Fruit fly (Drosophila melanogaster) whole organism, embryonic: ENCODE results near the gene Cp18.

Source experiments
- Abd-B ChIP-seq: fragments of 200-800 bp; sonication (Bioruptor generic); optimal IDR thresholded peaks from 2 replicates; lab custom pipeline; 2018; ENCODE audit warnings: missing biosample characterization, mild to moderate bottlenecking, missing genetic modification characterization, moderate library complexity
- BtbVII ChIP-seq: fragments of 200-800 bp; sonication (Bioruptor generic); optimal IDR thresholded peaks from 3 replicates; lab custom pipeline; 2017; ENCODE audit warnings: missing biosample characterization, mild to moderate bottlenecking, missing genetic modification characterization
- CG10274 ChIP-seq: fragments of 200-800 bp; sonication (Bioruptor generic); optimal IDR thresholded peaks from 3 replicates; lab custom pipeline; 2017; ENCODE audit warnings: missing biosample characterization, mild to moderate bottlenecking, missing genetic modification characterization
- CG10565 ChIP-seq: fragments of 200-800 bp; sonication (Bioruptor generic); optimal IDR thresholded peaks from 3 replicates; lab custom pipeline; 2016; ENCODE audit warnings: missing biosample characterization, mild to moderate bottlenecking, missing genetic modification characterization
- CG10979 ChIP-seq: fragments of 200-800 bp; sonication (Bioruptor generic); optimal IDR thresholded peaks from 2 replicates; lab custom pipeline; 2018; ENCODE audit warnings: missing biosample characterization, mild to moderate bottlenecking, missing genetic modification characterization, moderate library complexity
- CG11456 ChIP-seq: fragments of 200-800 bp; sonication (Bioruptor generic); IDR thresholded peaks from 3 replicates; pipeline ENCODE4 v1.3.6; 2022; ENCODE audit warnings: missing biosample characterization, missing genetic modification characterization
- CG11696 ChIP-seq: fragments of 200-800 bp; sonication (Bioruptor generic); IDR thresholded peaks from 2 replicates; pipeline ENCODE4 v1.3.6; 2022; ENCODE audit warnings: missing biosample characterization, missing genetic modification characterization
- CG13123 ChIP-seq: fragments of 200-800 bp; sonication (Bioruptor generic); optimal IDR thresholded peaks from 2 replicates; lab custom pipeline; 2016; ENCODE audit warnings: missing biosample characterization, missing genetic modification characterization
- CG13624 ChIP-seq: fragments of 200-800 bp; sonication (Bioruptor generic); optimal IDR thresholded peaks from 2 replicates; lab custom pipeline; 2016; ENCODE audit warnings: missing biosample characterization, missing genetic modification characterization
- CG14860 ChIP-seq: fragments of 200-800 bp; sonication (Bioruptor generic); IDR thresholded peaks from 3 replicates; pipeline ENCODE4 v1.3.6; 2022; ENCODE audit warnings: missing biosample characterization, missing genetic modification characterization; ENCODE audit not compliant: partially characterized antibody
- CG17328 ChIP-seq: fragments of 200-800 bp; sonication (Bioruptor generic); IDR thresholded peaks from 2 replicates; pipeline ENCODE4 v1.3.6; 2022; ENCODE audit warnings: missing biosample characterization, missing genetic modification characterization
- CG32532 ChIP-seq: fragments of 200-800 bp; sonication (Bioruptor generic); IDR thresholded peaks from 2 replicates; pipeline ENCODE4 v1.3.6; 2022; ENCODE audit warnings: missing biosample characterization, missing genetic modification characterization
- CG4707 ChIP-seq: fragments of 200-800 bp; sonication (Bioruptor generic); optimal IDR thresholded peaks from 2 replicates; lab custom pipeline; 2018; ENCODE audit warnings: missing biosample characterization, mild to moderate bottlenecking, missing genetic modification characterization, moderate library complexity
- CG5180 ChIP-seq: fragments of 200-800 bp; sonication (Bioruptor generic); optimal IDR thresholded peaks from 3 replicates; lab custom pipeline; 2017; ENCODE audit warnings: missing biosample characterization, missing genetic modification characterization, mild to moderate bottlenecking, moderate library complexity, missing genetic modification reagents
- CG6254 ChIP-seq: fragments of 200-800 bp; sonication (Bioruptor generic); optimal IDR thresholded peaks from 3 replicates; lab custom pipeline; 2017; ENCODE audit warnings: mild to moderate bottlenecking, missing biosample characterization, missing genetic modification reagents, missing genetic modification characterization
- CG7372 ChIP-seq: fragments of 200-800 bp; sonication (Bioruptor generic); IDR thresholded peaks from 2 replicates; pipeline ENCODE4 v1.3.6; 2022; ENCODE audit warnings: missing biosample characterization, missing genetic modification characterization
- CG8924 ChIP-seq: fragments of 200-800 bp; optimal IDR thresholded peaks from 3 replicates; lab custom pipeline; 2019; ENCODE audit warnings: missing biosample characterization, mild to moderate bottlenecking, missing genetic modification characterization, moderate library complexity
- CG8944 ChIP-seq: fragments of 200-800 bp; sonication (Bioruptor generic); optimal IDR thresholded peaks from 3 replicates; lab custom pipeline; 2016; ENCODE audit warnings: missing biosample characterization, missing genetic modification characterization
- Dip2 ChIP-seq: fragments of 200-800 bp; sonication (Bioruptor generic); IDR thresholded peaks from 2 replicates; pipeline ENCODE4 v1.3.6; 2022; ENCODE audit warnings: missing biosample characterization, missing genetic modification characterization
- Dll ChIP-seq: fragments of 200-800 bp; sonication (Bioruptor generic); IDR thresholded peaks from 4 replicates; pipeline ENCODE4 v1.3.6; 2022; ENCODE audit warnings: missing biosample characterization, missing genetic modification characterization; ENCODE audit not compliant: partially characterized antibody
- Dref ChIP-seq: fragments of 200-800 bp; sonication (Bioruptor generic); IDR thresholded peaks from 2 replicates; pipeline ENCODE4 v1.3.6; 2022; ENCODE audit warnings: missing biosample characterization, missing genetic modification characterization
- Drgx ChIP-seq: fragments of 200-800 bp; sonication (Bioruptor generic); IDR thresholded peaks from 2 replicates; pipeline ENCODE4 v1.3.6; 2022; ENCODE audit warnings: missing biosample characterization, missing genetic modification characterization
- E2f2 ChIP-seq: fragments of 200-800 bp; sonication (Bioruptor generic); IDR thresholded peaks from 2 replicates; pipeline ENCODE4 v1.3.6; 2022; ENCODE audit warnings: missing biosample characterization, missing genetic modification characterization
- Fer3 ChIP-seq: fragments of 200-800 bp; sonication (Bioruptor generic); optimal IDR thresholded peaks from 2 replicates; lab custom pipeline; 2018; ENCODE audit warnings: missing biosample characterization, mild to moderate bottlenecking, missing genetic modification characterization, moderate library complexity
- GATAe ChIP-seq: fragments of 200-800 bp; sonication (Bioruptor generic); conservative IDR thresholded peaks from 2 replicates; pipeline ENCODE4 v1.3.6; 2022; ENCODE audit warnings: missing biosample characterization, missing genetic modification characterization
- Hr78 ChIP-seq, 2 experiments: fragments of 200-800 bp in 1 of 2; fragments of >200 bp in 1 of 2; sonication (Bioruptor generic) in 1 of 2; optimal IDR thresholded peaks; 2 replicates each; lab custom pipeline; 2017 to 2019; ENCODE audit warnings: missing biosample characterization in 2 of 2, missing genetic modification characterization in 2 of 2, mild to moderate bottlenecking in 1 of 2, moderate library complexity in 1 of 2
- Mad ChIP-seq: fragments of 200-800 bp; sonication (Bioruptor generic); optimal IDR thresholded peaks from 2 replicates; lab custom pipeline; 2016; ENCODE audit warnings: missing biosample characterization, missing genetic modification characterization
- Mes4 ChIP-seq: fragments of 200-800 bp; sonication (Bioruptor generic); optimal IDR thresholded peaks from 2 replicates; lab custom pipeline; 2016; ENCODE audit warnings: missing biosample characterization, missing genetic modification characterization
- NK7.1 ChIP-seq: fragments of 200-800 bp; sonication (Bioruptor generic); optimal IDR thresholded peaks from 3 replicates; lab custom pipeline; 2016; ENCODE audit warnings: missing biosample characterization, missing genetic modification characterization
- Oaz ChIP-seq: fragments of 200-800 bp; sonication (Bioruptor generic); IDR thresholded peaks from 2 replicates; pipeline ENCODE4 v1.3.6; 2022; ENCODE audit warnings: missing biosample characterization, missing genetic modification characterization
- Six4 ChIP-seq: fragments of 200-800 bp; sonication (Bioruptor generic); optimal IDR thresholded peaks from 2 replicates; lab custom pipeline; 2016; ENCODE audit warnings: missing biosample characterization, missing genetic modification characterization
- Ssrp ChIP-seq: fragments of 200-800 bp; sonication (Bioruptor generic); optimal IDR thresholded peaks from 2 replicates; lab custom pipeline; 2018; ENCODE audit warnings: missing biosample characterization, mild to moderate bottlenecking, missing genetic modification characterization, moderate library complexity
- Xbp1 ChIP-seq: fragments of 200-800 bp; sonication (Bioruptor generic); optimal IDR thresholded peaks from 3 replicates; lab custom pipeline; 2016; ENCODE audit warnings: missing biosample characterization, mild to moderate bottlenecking, missing genetic modification characterization
- abd-A ChIP-seq: fragments of 200-800 bp; sonication (Bioruptor generic); optimal IDR thresholded peaks from 3 replicates; lab custom pipeline; 2019; ENCODE audit warnings: missing biosample characterization, mild to moderate bottlenecking, missing genetic modification characterization, moderate library complexity
- az2 ChIP-seq: fragments of 200-800 bp; sonication (Bioruptor generic); optimal IDR thresholded peaks from 3 replicates; lab custom pipeline; 2016; ENCODE audit warnings: missing biosample characterization, missing genetic modification characterization
- bbx ChIP-seq: fragments of 200-800 bp; sonication (Bioruptor generic); IDR thresholded peaks from 2 replicates; pipeline ENCODE4 v1.3.6; 2022; ENCODE audit warnings: missing biosample characterization, missing genetic modification characterization; ENCODE audit not compliant: partially characterized antibody
- bcd ChIP-seq: fragments of 200-800 bp; sonication (Bioruptor generic); optimal IDR thresholded peaks from 2 replicates; lab custom pipeline; 2017; ENCODE audit warnings: missing biosample characterization, mild to moderate bottlenecking, missing genetic modification characterization
- caup ChIP-seq: fragments of 200-800 bp; sonication (Bioruptor generic); optimal IDR thresholded peaks from 3 replicates; lab custom pipeline; 2017; ENCODE audit warnings: missing biosample characterization, mild to moderate bottlenecking, missing genetic modification characterization, moderate library complexity; ENCODE audit not compliant: severe bottlenecking
- ftz-f1 ChIP-seq: fragments of 200-800 bp; sonication (Bioruptor generic); optimal IDR thresholded peaks from 2 replicates; lab custom pipeline; 2016; ENCODE audit warnings: missing biosample characterization, missing genetic modification characterization
- gcm2 ChIP-seq: fragments of 200-800 bp; sonication (Bioruptor generic); optimal IDR thresholded peaks from 2 replicates; lab custom pipeline; 2016; ENCODE audit warnings: missing biosample characterization, missing genetic modification characterization
- hbn ChIP-seq: fragments of 200-800 bp; sonication (Bioruptor generic); IDR thresholded peaks from 2 replicates; pipeline ENCODE4 v1.3.6; 2022; ENCODE audit warnings: missing biosample characterization, missing genetic modification characterization; ENCODE audit not compliant: partially characterized antibody
- jumu ChIP-seq: fragments of 200-800 bp; sonication (Bioruptor generic); optimal IDR thresholded peaks from 3 replicates; lab custom pipeline; 2016; ENCODE audit warnings: missing biosample characterization, missing genetic modification characterization
- lbe ChIP-seq: fragments of 200-800 bp; sonication (Bioruptor generic); optimal IDR thresholded peaks from 2 replicates; lab custom pipeline; 2016; ENCODE audit warnings: missing biosample characterization, mild to moderate bottlenecking, missing genetic modification characterization
- maf-S ChIP-seq: fragments of 200-800 bp; sonication (Bioruptor generic); optimal IDR thresholded peaks from 2 replicates; lab custom pipeline; 2016; ENCODE audit warnings: missing biosample characterization, missing genetic modification characterization
- pzg ChIP-seq: fragments of 200-800 bp; sonication (Bioruptor generic); optimal IDR thresholded peaks from 3 replicates; lab custom pipeline; 2018; ENCODE audit warnings: missing biosample characterization, mild to moderate bottlenecking, missing genetic modification characterization, moderate library complexity
- sc ChIP-seq, 3 experiments: fragments of >200 bp in 2 of 3; fragments of 200-800 bp in 1 of 3; sonication (Bioruptor generic) in 1 of 3; optimal IDR thresholded peaks; 2 replicates in 2 of 3; 3 replicates in 1 of 3; lab custom pipeline; 2017; ENCODE audit warnings: mild to moderate bottlenecking in 1 of 3, missing biosample characterization in 1 of 3, missing genetic modification characterization in 1 of 3, missing genetic modification reagents in 1 of 3
- slbo ChIP-seq: fragments of 200-800 bp; sonication (Bioruptor generic); IDR thresholded peaks from 2 replicates; pipeline ENCODE4 v1.3.6; 2022; ENCODE audit warnings: missing biosample characterization, missing genetic modification characterization
- ttk ChIP-seq: fragments of 200-800 bp; sonication (Bioruptor generic); IDR thresholded peaks from 2 replicates; pipeline ENCODE4 v2.1.2; 2022; ENCODE audit warnings: missing biosample characterization, missing genetic modification characterization

Gene Cp18

DNA sequence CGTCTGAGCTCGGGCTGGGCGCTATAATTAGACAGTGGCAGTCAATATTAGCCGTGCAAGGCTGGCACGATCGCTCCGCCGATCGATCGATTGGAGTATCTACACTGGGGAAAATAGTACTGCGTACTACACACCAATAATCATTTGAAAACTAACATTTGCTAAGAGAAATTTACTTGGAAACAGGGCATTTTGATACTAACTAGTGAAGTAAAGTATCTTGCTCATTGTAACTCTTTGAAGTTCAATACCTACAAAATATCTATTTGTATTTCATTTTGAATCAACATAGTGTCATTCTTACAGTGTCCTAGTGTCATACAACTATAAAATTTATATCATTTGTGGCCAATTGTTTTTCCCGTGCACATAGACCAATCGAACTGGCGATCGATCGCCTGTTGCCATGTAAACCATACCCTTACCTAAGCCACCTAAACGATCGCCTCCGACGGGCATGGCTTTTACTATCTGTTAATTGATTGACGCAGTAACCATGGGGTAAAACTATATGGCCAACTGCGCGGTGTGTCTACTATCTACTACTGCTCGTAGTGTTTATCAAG is 25.9 kb upstream of the Cp18 start (continued):
- TF ChIP-seq CG8944 (GFP tag; lab: Kevin White, UChicago) (peak; percentile 57), Abd-B (GFP tag; lab: Kevin White, UChicago) (peak; percentile 77), CG10274 (peak; percentile 49), CG32532 (GFP tag; lab: Robert Waterston, UW) (peak; percentile 70), Xbp1 (GFP tag; lab: Kevin White, UChicago) (peak; percentile 82), CG13624 (GFP tag; lab: Kevin White, UChicago) (peak; percentile 84), sc (optimal IDR thresholded peaks at IDR 0.05; lab: Kevin White, UChicago) (no peak), sc (GFP tag; optimal IDR thresholded peaks at IDR 0.05; lab: Kevin White, UChicago) (no peak), az2 (GFP tag; lab: Kevin White, UChicago) (peak; percentile 81), ftz-f1 (GFP tag; lab: Kevin White, UChicago) (no peak), hbn (GFP tag; lab: Robert Waterston, UW) (no peak), lbe (no peak), CG5180 (GFP tag; lab: Kevin White, UChicago) (peak; percentile 46), Mes4 (GFP tag; lab: Kevin White, UChicago) (peak; percentile 59), CG10565 (GFP tag; lab: Kevin White, UChicago) (no peak), GATAe (GFP tag; lab: Robert Waterston, UW) (peak; percentile 69; the same call in 1 of the 2 replicates), CG4707 (GFP tag; lab: Kevin White, UChicago) (no peak), gcm2 (GFP tag; lab: Kevin White, UChicago) (peak; percentile 35), bcd (peak; percentile 84), Ssrp (tag; lab: Kevin White, UChicago) (peak; percentile 71), BtbVII (GFP tag; lab: Kevin White, UChicago) (peak; percentile 86), CG14860 (GFP tag; lab: Robert Waterston, UW) (no peak), Dref (no peak), CG8924 (tag; lab: Kevin White, UChicago) (peak; percentile 87), Mad (GFP tag; lab: Kevin White, UChicago) (peak; percentile 58), pzg (GFP tag; lab: Kevin White, UChicago) (no peak), CG6254 (GFP tag; lab: Kevin White, UChicago) (peak; percentile 58), ttk (GFP tag; lab: Robert Waterston, UW) (peak; percentile 29; the same call in 1 of the 2 replicates), Six4 (GFP tag; lab: Kevin White, UChicago) (peak; percentile 76), E2f2 (GFP tag; lab: Robert Waterston, UW) (peak; percentile 63), CG11456 (GFP tag; lab: Robert Waterston, UW) (peak; percentile 70; the same call in 2 of the 3 replicates), caup (GFP tag; lab: Kevin White, UChicago) (peak; percentile 75), Oaz (GFP tag; lab: Robert Waterston, UW) (peak; percentile 71), bbx (GFP tag; lab: Robert Waterston, UW) (no peak), CG13123 (GFP tag; lab: Kevin White, UChicago) (peak; percentile 27), slbo (GFP tag; lab: Robert Waterston, UW) (peak; percentile 82), Dip2 (GFP tag; lab: Robert Waterston, UW) (peak; percentile 24; the same call in 1 of the 2 replicates), Hr78 (GFP tag; optimal IDR thresholded peaks at IDR 0.05; lab: Kevin White, UChicago) (peak in 1 of 2 experiments; percentile 72), Fer3 (peak; percentile 71), CG17328 (GFP tag; lab: Robert Waterston, UW) (no peak; the same call in 1 of the 2 replicates), Drgx (GFP tag; lab: Robert Waterston, UW) (peak; percentile 59; the same call in 1 of the 2 replicates), CG10979 (tag; lab: Kevin White, UChicago) (peak; percentile 72), maf-S (peak; percentile 70), jumu (GFP tag; lab: Kevin White, UChicago) (peak; percentile 74), CG7372 (peak; percentile 52), NK7.1 (GFP tag; lab: Kevin White, UChicago) (peak; percentile 49), Dll (no peak), CG11696 (GFP tag; lab: Robert Waterston, UW) (0 out of 2 replicates have a peak, but pooled peaks have one; percentile 13), abd-A (no peak)
